Worm (Caenorhabditis elegans) whole organism, L4 larva: ENCODE measurements around the gene tbx-9.

Experiments
- R02D3.7 ChIP-seq: fragments of 150-350 bp; sonication (generic microtip); optimal IDR thresholded peaks from 3 replicates; lab custom pipeline; 2014; ENCODE audit warnings: missing biosample characterization, missing genetic modification characterization
- Y105C5A.15 ChIP-seq: fragments of 200-800 bp; sonication (Bioruptor generic); IDR thresholded peaks from 2 replicates; pipeline ENCODE4 v1.3.6; 2022; ENCODE audit warnings: missing genetic modification characterization, missing compliant biosample characterization
- Y75B8A.6 ChIP-seq: fragments of 200-800 bp; sonication (Bioruptor generic); IDR thresholded peaks from 2 replicates; pipeline ENCODE4 v1.3.6; 2022; ENCODE audit warnings: missing genetic modification reagents, missing genetic modification characterization, missing compliant biosample characterization
- aha-1 ChIP-seq: fragments of 150-350 bp; peaks from one replicate; lab custom pipeline; 2014; ENCODE audit warnings: missing biosample characterization, missing genetic modification characterization
- aly-2 ChIP-seq: sonication (generic microtip); optimal IDR thresholded peaks from 2 replicates; lab custom pipeline; 2018; ENCODE audit warnings: missing biosample characterization, missing genetic modification characterization
- ama-1 ChIP-seq: fragments of 150-350 bp; optimal IDR thresholded peaks from 2 replicates; lab custom pipeline; 2014; ENCODE audit warnings: inconsistent platforms, mixed read lengths
- arid-1 ChIP-seq: fragments of 200-800 bp; sonication (Bioruptor generic); conservative IDR thresholded peaks from 2 replicates; pipeline ENCODE4 v1.3.6; 2022; ENCODE audit warnings: missing genetic modification reagents, missing genetic modification characterization, missing compliant biosample characterization
- attf-4 ChIP-seq: sonication (generic microtip); optimal IDR thresholded peaks from 3 replicates; lab custom pipeline; 2017; ENCODE audit warnings: missing biosample characterization, missing genetic modification characterization
- ceh-28 ChIP-seq: fragments of 150-350 bp; optimal IDR thresholded peaks from 2 replicates; lab custom pipeline; 2014; ENCODE audit warnings: missing biosample characterization, missing genetic modification reagents, missing genetic modification characterization
- ceh-32 ChIP-seq: sonication (generic microtip); optimal IDR thresholded peaks from 2 replicates; lab custom pipeline; 2016; ENCODE audit warnings: mild to moderate bottlenecking, missing genetic modification characterization, missing compliant biosample characterization; ENCODE audit not compliant: poor library complexity
- ceh-82 ChIP-seq: sonication (generic microtip); optimal IDR thresholded peaks from 2 replicates; lab custom pipeline; 2017; ENCODE audit warnings: missing biosample characterization, missing genetic modification characterization
- ctbp-1 ChIP-seq: fragments of 200-800 bp; sonication (Bioruptor generic); IDR thresholded peaks from 2 replicates; pipeline ENCODE4 v1.3.6; 2022; ENCODE audit warnings: missing genetic modification reagents, missing genetic modification characterization, missing compliant biosample characterization
- daf-16 ChIP-seq, 3 experiments: sonication (generic microtip); optimal IDR thresholded peaks; 2 replicates each; lab custom pipeline; 2016 to 2017; ENCODE audit warnings: missing genetic modification characterization in 3 of 3, missing genetic modification reagents in 3 of 3, mild to moderate bottlenecking in 2 of 3, missing compliant biosample characterization in 2 of 3, missing biosample characterization in 1 of 3, moderate library complexity in 1 of 3
- duxl-1 ChIP-seq: sonication (generic microtip); optimal IDR thresholded peaks from 2 replicates; lab custom pipeline; 2016; ENCODE audit warnings: mild to moderate bottlenecking, missing genetic modification characterization, moderate library complexity, missing compliant biosample characterization; ENCODE audit not compliant: poor library complexity
- fkh-10 ChIP-seq: fragments of 150-350 bp; optimal IDR thresholded peaks from 2 replicates; lab custom pipeline; 2014; ENCODE audit warnings: missing biosample characterization, missing genetic modification reagents, missing genetic modification characterization
- gei-8 ChIP-seq: fragments of 200-800 bp; sonication (Bioruptor generic); optimal IDR thresholded peaks from 2 replicates; lab custom pipeline; 2018; ENCODE audit warnings: mild to moderate bottlenecking, missing genetic modification characterization, missing compliant biosample characterization
- hif-1 ChIP-seq, 2 experiments: sonication (generic microtip); optimal IDR thresholded peaks; 2 replicates each; lab custom pipeline; 2016 to 2017; ENCODE audit warnings: missing compliant biosample characterization in 2 of 2, missing genetic modification characterization in 2 of 2, missing genetic modification reagents in 2 of 2, missing genotype in 2 of 2, mild to moderate bottlenecking in 1 of 2
- hlh-30 ChIP-seq: sonication (generic microtip); optimal IDR thresholded peaks from 2 replicates; lab custom pipeline; 2017; ENCODE audit warnings: antibody characterized with exemption, mild to moderate bottlenecking, missing genetic modification characterization, missing compliant biosample characterization; ENCODE audit not compliant: insufficient read depth
- hmg-1.1 ChIP-seq: fragments of 200-800 bp; sonication (Bioruptor generic); IDR thresholded peaks from 2 replicates; pipeline ENCODE4 v1.3.6; 2022; ENCODE audit warnings: missing genetic modification reagents, missing genetic modification characterization, missing compliant biosample characterization
- jun-1 ChIP-seq: fragments of 150-350 bp; optimal IDR thresholded peaks from 2 replicates; lab custom pipeline; 2014; ENCODE audit warnings: missing biosample characterization, missing genetic modification reagents, missing genetic modification characterization
- lin-13 ChIP-seq: fragments of 150-350 bp; optimal IDR thresholded peaks from 2 replicates; lab custom pipeline; 2014; ENCODE audit warnings: missing biosample characterization, missing genetic modification reagents, missing genetic modification characterization
- lin-38 ChIP-seq: fragments of 200-800 bp; sonication (Bioruptor generic); IDR thresholded peaks from 2 replicates; pipeline ENCODE4 v1.3.6; 2022; ENCODE audit warnings: missing genetic modification reagents, missing genetic modification characterization, missing compliant biosample characterization
- lir-3 ChIP-seq: sonication (generic microtip); optimal IDR thresholded peaks from 2 replicates; lab custom pipeline; 2016; ENCODE audit warnings: mild to moderate bottlenecking, missing genetic modification characterization, missing compliant biosample characterization
- lsy-2 ChIP-seq, 2 experiments: fragments of 150-350 bp in 1 of 2; sonication (generic microtip) in 1 of 2; optimal IDR thresholded peaks; 2 replicates each; lab custom pipeline; 2014 to 2017; ENCODE audit warnings: missing biosample characterization in 2 of 2, missing genetic modification characterization in 2 of 2
- madf-5 ChIP-seq, 2 experiments: fragments of 200-800 bp; sonication (Bioruptor generic); IDR thresholded peaks; 2 replicates each; pipeline ENCODE4 v1.3.6; 2022; ENCODE audit warnings: missing compliant biosample characterization in 2 of 2, missing genetic modification characterization in 2 of 2
- mdl-1 ChIP-seq, 2 experiments: fragments of 150-350 bp in 1 of 2; sonication (generic microtip) in 1 of 2; optimal IDR thresholded peaks; 2 replicates each; lab custom pipeline; 2014 to 2017; ENCODE audit warnings: missing biosample characterization in 2 of 2, missing genetic modification characterization in 2 of 2
- nhr-48 ChIP-seq: sonication (generic microtip); optimal IDR thresholded peaks from 2 replicates; lab custom pipeline; 2016; ENCODE audit warnings: mild to moderate bottlenecking, missing genetic modification characterization, missing compliant biosample characterization
- nhr-6 ChIP-seq: fragments of 150-350 bp; optimal IDR thresholded peaks from 2 replicates; lab custom pipeline; 2014; ENCODE audit warnings: missing biosample characterization, missing genetic modification characterization
- pha-4 ChIP-seq, 2 experiments: fragments of 150-350 bp in 1 of 2; fragments of 200-800 bp in 1 of 2; sonication (Bioruptor generic) in 1 of 2; IDR thresholded peaks in 1 of 2; optimal IDR thresholded peaks in 1 of 2; 2 replicates each; pipeline versions ENCODE4 v1.3.6 to Lab custom; 2014 to 2022; ENCODE audit warnings: missing genetic modification characterization in 2 of 2, missing genetic modification reagents in 2 of 2, missing biosample characterization in 1 of 2, missing compliant biosample characterization in 1 of 2
- rbr-2 ChIP-seq: sonication (generic microtip); optimal IDR thresholded peaks from 2 replicates; lab custom pipeline; 2016; ENCODE audit warnings: missing genotype, missing genetic modification characterization, missing compliant biosample characterization
- set-16 ChIP-seq: fragments of 200-800 bp; sonication (Bioruptor generic); IDR thresholded peaks from 2 replicates; pipeline ENCODE4 v1.3.6; 2022; ENCODE audit warnings: missing genetic modification reagents, missing genetic modification characterization, missing compliant biosample characterization
- snpc-4 ChIP-seq: fragments of 150-350 bp; optimal IDR thresholded peaks from 2 replicates; lab custom pipeline; 2014; ENCODE audit warnings: missing biosample characterization, missing genetic modification characterization
- unc-62 ChIP-seq, 3 experiments: fragments of 150-350 bp in 1 of 3; sonication (generic microtip); optimal IDR thresholded peaks in 2 of 3; peaks in 1 of 3; 1 replicate in 1 of 3; 2 replicates in 2 of 3; lab custom pipeline; 2014 to 2017; ENCODE audit warnings: missing biosample characterization in 3 of 3, missing genetic modification characterization in 3 of 3, missing genetic modification reagents in 3 of 3, missing genotype in 1 of 3
- zfp-3 ChIP-seq: fragments of 200-800 bp; sonication (Bioruptor generic); conservative IDR thresholded peaks from 2 replicates; pipeline ENCODE4 v1.3.6; 2022; ENCODE audit warnings: missing genetic modification reagents, missing genetic modification characterization, missing compliant biosample characterization
- ztf-7 ChIP-seq: fragments of 150-350 bp; optimal IDR thresholded peaks from 2 replicates; lab custom pipeline; 2014; ENCODE audit warnings: missing biosample characterization, missing genetic modification characterization

Gene tbx-9

ce11 chrIII:10367355-10367909 lies 25.8 kb upstream of the tbx-9 start:
- TF ChIP-seq hmg-1.1 = 0 out of 2 replicates have a peak, but pooled peaks have one; percentile 33
- no peak for TF ChIP-seq lir-3 (tag; lab: Kevin White, UChicago)
- peak; percentile 24; the same call in 1 of the 2 replicates for TF ChIP-seq set-16 (GFP tag; lab: Robert Waterston, UW)
- peak; percentile 38 for TF ChIP-seq hlh-30 (tag; lab: Kevin White, UChicago)
- peak; percentile 78 for TF ChIP-seq aha-1 (tag; lab: Kevin White, UChicago)
- peak in 1 of 2 experiments; percentile 10 for TF ChIP-seq lsy-2 (tag; optimal IDR thresholded peaks at IDR 0.05; lab: Kevin White, UChicago)
- TF ChIP-seq Y105C5A.15 = no peak
- no peak for TF ChIP-seq ama-1
- TF ChIP-seq ceh-28 = peak; percentile 57
- no peak for TF ChIP-seq ztf-7 (tag; lab: Kevin White, UChicago)
- no peak for TF ChIP-seq madf-5 (GFP tag; IDR thresholded peaks at IDR 0.05; lab: Robert Waterston, UW)
- TF ChIP-seq lin-38 (GFP tag; lab: Robert Waterston, UW) = no peak
- TF ChIP-seq unc-62 (GFP tag; optimal IDR thresholded peaks at IDR 0.05 in 1 of 2; lab: Kevin White, UChicago) = peak in 1 of 2 experiments; percentile 62
- no peak for TF ChIP-seq unc-62 (tag; optimal IDR thresholded peaks at IDR 0.05; lab: Kevin White, UChicago)
- TF ChIP-seq rbr-2 = peak; percentile 15
- peak in 1 of 2 experiments; percentile 21 for TF ChIP-seq mdl-1 (tag; optimal IDR thresholded peaks at IDR 0.05; lab: Kevin White, UChicago)
- peak; percentile 33 for TF ChIP-seq fkh-10 (GFP tag; lab: Kevin White, UChicago)
- TF ChIP-seq ceh-32 = no peak
- TF ChIP-seq gei-8 = no peak
- TF ChIP-seq, all 104 proteins: peak for 10

ce11 chrIII:10364656-10365055 lies 23.0 kb upstream of the tbx-9 start, which contains the start of gene tbc-8:
tbc-8 (plus strand) TSS chrIII:10364956.
- TF ChIP-seq aha-1 (tag; lab: Kevin White, UChicago) = peak; percentile 48
- no peak for TF ChIP-seq attf-4

- TF ChIP-seq lir-3 (tag; lab: Kevin White, UChicago) = no peak
- no peak for TF ChIP-seq nhr-48 (tag; lab: Kevin White, UChicago)
- no peak for TF ChIP-seq ztf-7 (tag; lab: Kevin White, UChicago)
- TF ChIP-seq lin-38 (GFP tag; lab: Robert Waterston, UW) = no peak
These were observed 21.3 kb upstream of the tbx-9 start for ce11 chrIII:10362920-10363319.

ce11 chrIII:10361456-10361855 lies 19.8 kb upstream of the tbx-9 start:
- TF ChIP-seq arid-1 (GFP tag; lab: Robert Waterston, UW) (no peak), Y75B8A.6 (GFP tag; lab: Robert Waterston, UW) (no peak), aly-2 (tag; lab: Kevin White, UChicago) (no peak), snpc-4 (no peak), pha-4 (GFP tag; IDR thresholded peaks at IDR 0.05; lab: Robert Waterston, UW) (no peak), pha-4 (tag; optimal IDR thresholded peaks at IDR 0.05; lab: Kevin White, UChicago) (no peak), hmg-1.1 (no peak), ceh-32 (no peak), zfp-3 (GFP tag; lab: Robert Waterston, UW) (no peak), duxl-1 (tag; lab: Kevin White, UChicago) (no peak), ctbp-1 (GFP tag; lab: Robert Waterston, UW) (no peak), ceh-82 (tag; lab: Kevin White, UChicago) (no peak), nhr-6 (tag; lab: Kevin White, UChicago) (no peak), daf-16 (GFP tag; optimal IDR thresholded peaks at IDR 0.05; lab: Kevin White, UChicago) (no peak), daf-16 (tag; optimal IDR thresholded peaks at IDR 0.05; lab: Kevin White, UChicago) (no peak), lin-13 (no peak), R02D3.7 (tag; lab: Kevin White, UChicago) (no peak), ceh-28 (no peak), jun-1 (tag; lab: Kevin White, UChicago) (no peak), hif-1 (tag; optimal IDR thresholded peaks at IDR 0.05; lab: Kevin White, UChicago) (no peak)
